Worm (Caenorhabditis elegans) whole organism, midembryonic: ENCODE data around the gene F13H10.9.

Experiments used
- T22C8.4 ChIP-seq: fragments of 200-800 bp; sonication (Bioruptor generic); IDR thresholded peaks from 2 replicates; pipeline ENCODE4 v1.3.6; 2022; ENCODE audit warnings: missing genetic modification characterization, missing compliant biosample characterization
- cog-1 ChIP-seq: sonication (generic microtip); optimal IDR thresholded peaks from 2 replicates; lab custom pipeline; 2016; ENCODE audit warnings: missing genetic modification characterization, missing compliant biosample characterization
- flt-1 ChIP-seq: fragments of 200-800 bp; sonication (Bioruptor generic); IDR thresholded peaks from 2 replicates; pipeline ENCODE4 v1.3.6; 2022; ENCODE audit warnings: missing genetic modification characterization, missing compliant biosample characterization
- klf-2 ChIP-seq: fragments of 200-800 bp; sonication (Bioruptor generic); conservative IDR thresholded peaks from 2 replicates; pipeline ENCODE4 v1.3.6; 2022; ENCODE audit warnings: missing genetic modification reagents, missing genetic modification characterization, missing compliant biosample characterization
- med-1 ChIP-seq: sonication (generic microtip); optimal IDR thresholded peaks from 2 replicates; lab custom pipeline; 2017; ENCODE audit warnings: missing genetic modification characterization, mild to moderate bottlenecking, missing compliant biosample characterization, antibody characterized with exemption, missing genetic modification reagents; ENCODE audit not compliant: insufficient read depth
- ref-1 ChIP-seq: fragments of 200-800 bp; sonication (Bioruptor generic); conservative IDR thresholded peaks from 2 replicates; pipeline ENCODE4 v1.3.6; 2022; ENCODE audit warnings: missing genetic modification reagents, missing genetic modification characterization, missing compliant biosample characterization
- tab-1 ChIP-seq: fragments of 200-800 bp; sonication (Bioruptor generic); IDR thresholded peaks from 2 replicates; pipeline ENCODE4 v1.3.6; 2022; ENCODE audit warnings: missing genetic modification characterization, missing compliant biosample characterization
- ztf-23 ChIP-seq: fragments of 200-800 bp; sonication (Bioruptor generic); IDR thresholded peaks from 2 replicates; pipeline ENCODE4 v1.3.6; 2022; ENCODE audit warnings: missing genetic modification reagents, missing genetic modification characterization, missing compliant biosample characterization
- ztf-29 ChIP-seq: fragments of 200-800 bp; sonication (Bioruptor generic); IDR thresholded peaks from 2 replicates; pipeline ENCODE4 v1.3.6; 2022; ENCODE audit warnings: missing genetic modification reagents, missing genetic modification characterization, missing compliant biosample characterization

Gene F13H10.9

ce11 chrIV:11006383-11006782, 4.7 kb downstream of the F13H10.9 start:
- TF ChIP-seq klf-2 (GFP tag; lab: Robert Waterston, UW): no peak
- TF ChIP-seq cog-1 (tag; lab: Kevin White, UChicago): no peak
- TF ChIP-seq med-1: no peak
- no peak for TF ChIP-seq tab-1
- TF ChIP-seq T22C8.4 (GFP tag; lab: Robert Waterston, UW): no peak
- no peak for TF ChIP-seq ref-1 (GFP tag; lab: Robert Waterston, UW)
- TF ChIP-seq ztf-23 (GFP tag; lab: Robert Waterston, UW): no peak

DNA sequence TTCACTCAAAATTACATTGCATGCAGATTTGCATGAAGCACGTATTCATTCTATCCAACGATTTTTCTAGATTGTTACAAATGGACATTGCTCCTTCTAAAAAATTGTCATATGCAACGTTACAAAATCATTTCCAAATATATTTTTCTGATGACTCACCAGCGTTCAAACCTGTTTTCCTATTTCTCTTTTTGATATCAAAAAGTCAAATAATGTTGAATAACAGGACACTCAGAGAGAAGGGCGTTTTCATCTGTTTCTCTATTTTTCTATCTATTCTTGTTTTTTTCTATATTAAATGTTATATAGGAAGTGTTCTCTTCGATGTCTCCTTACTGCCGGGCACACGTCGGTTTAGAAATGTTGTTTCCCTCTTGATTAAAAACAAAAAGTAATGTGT, 5.2 kb downstream of the F13H10.9 start:
- TF ChIP-seq tab-1: no peak
- no peak for TF ChIP-seq klf-2 (GFP tag; lab: Robert Waterston, UW)
- TF ChIP-seq ztf-23 (GFP tag; lab: Robert Waterston, UW): no peak
- TF ChIP-seq cog-1 (tag; lab: Kevin White, UChicago): no peak
- TF ChIP-seq ztf-29 (GFP tag; lab: Robert Waterston, UW): no peak
- TF ChIP-seq flt-1 (GFP tag; lab: Robert Waterston, UW): no peak
- TF ChIP-seq ref-1 (GFP tag; lab: Robert Waterston, UW): no peak
- no peak for TF ChIP-seq T22C8.4 (GFP tag; lab: Robert Waterston, UW)
- no peak for TF ChIP-seq med-1

DNA sequence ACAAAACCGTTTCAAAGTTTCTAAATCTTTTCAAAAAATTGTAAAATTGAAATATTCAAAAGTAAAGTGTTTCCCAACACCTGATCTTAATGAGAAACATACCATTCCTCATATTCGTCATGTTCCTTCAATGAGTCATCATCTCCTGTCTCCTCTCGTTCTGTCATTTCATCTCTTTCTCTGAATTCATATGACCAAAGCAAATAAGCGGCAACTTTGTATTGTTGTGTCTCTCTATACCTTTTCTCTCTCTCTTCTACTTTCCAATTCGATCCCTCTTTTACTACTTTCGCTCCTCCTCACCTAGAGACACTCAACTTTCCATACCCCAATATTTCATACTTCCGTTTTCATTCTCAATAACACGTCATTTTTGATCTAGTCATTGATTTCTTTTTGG, 6.5 kb downstream of the F13H10.9 start:
- TF ChIP-seq ztf-29 (GFP tag; lab: Robert Waterston, UW) (no peak), med-1 (no peak), klf-2 (GFP tag; lab: Robert Waterston, UW) (no peak), tab-1 (no peak), T22C8.4 (GFP tag; lab: Robert Waterston, UW) (no peak), flt-1 (GFP tag; lab: Robert Waterston, UW) (no peak), ref-1 (GFP tag; lab: Robert Waterston, UW) (no peak), cog-1 (tag; lab: Kevin White, UChicago) (no peak)

DNA sequence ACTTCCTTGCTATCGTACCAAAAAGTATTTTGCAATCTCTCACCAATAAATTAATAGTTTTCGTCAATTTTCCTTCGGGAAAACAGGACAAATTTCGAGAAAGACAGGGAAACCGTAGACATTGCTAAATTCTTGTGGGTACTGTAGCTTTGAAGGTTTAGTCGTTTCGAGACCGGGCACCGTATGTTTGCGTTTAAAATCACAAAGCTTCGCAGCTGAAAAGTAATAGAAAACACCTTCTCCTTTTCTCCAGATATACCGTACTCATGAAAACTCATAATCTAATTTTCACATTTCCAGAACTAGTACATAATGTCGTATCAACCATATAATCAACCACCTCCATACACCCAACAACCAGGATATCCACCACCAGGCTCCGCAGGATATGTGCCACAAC, 7.3 kb downstream of the F13H10.9 start, which contains the start of gene F13H10.6:
Gene F13H10.6, plus strand, starts transcription at position 301 of the 400 bp plus-strand sequence.
- no peak for TF ChIP-seq med-1
- no peak for TF ChIP-seq cog-1 (tag; lab: Kevin White, UChicago)
- TF ChIP-seq T22C8.4 (GFP tag; lab: Robert Waterston, UW): no peak
- TF ChIP-seq ztf-29 (GFP tag; lab: Robert Waterston, UW): no peak
- no peak for TF ChIP-seq ref-1 (GFP tag; lab: Robert Waterston, UW)
- no peak for TF ChIP-seq klf-2 (GFP tag; lab: Robert Waterston, UW)
- no peak for TF ChIP-seq ztf-23 (GFP tag; lab: Robert Waterston, UW)
- TF ChIP-seq flt-1 (GFP tag; lab: Robert Waterston, UW): no peak
- TF ChIP-seq tab-1: no peak

DNA sequence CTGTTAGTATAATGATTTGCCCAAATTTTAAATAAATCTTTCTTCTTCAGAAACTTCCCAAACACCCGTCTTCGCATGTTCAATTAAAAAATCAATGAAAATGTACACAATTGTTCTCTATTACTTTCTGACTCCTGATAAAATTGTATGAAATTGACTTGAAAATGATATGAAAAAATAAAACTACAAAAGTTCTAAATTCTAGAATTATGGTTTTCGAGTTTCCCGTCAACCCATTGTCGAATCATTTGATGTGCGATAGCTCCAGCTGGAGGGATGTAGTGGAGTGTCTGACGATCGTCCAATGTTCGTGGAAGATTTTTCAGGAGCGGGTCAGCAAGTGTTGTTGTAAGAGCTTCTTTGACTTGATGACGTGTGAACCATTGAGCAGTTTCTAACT, 8.2 kb downstream of the F13H10.9 start:
- TF ChIP-seq ztf-23 (GFP tag; lab: Robert Waterston, UW) (no peak), klf-2 (GFP tag; lab: Robert Waterston, UW) (no peak), T22C8.4 (GFP tag; lab: Robert Waterston, UW) (no peak), tab-1 (no peak), med-1 (no peak), cog-1 (tag; lab: Kevin White, UChicago) (no peak)

DNA sequence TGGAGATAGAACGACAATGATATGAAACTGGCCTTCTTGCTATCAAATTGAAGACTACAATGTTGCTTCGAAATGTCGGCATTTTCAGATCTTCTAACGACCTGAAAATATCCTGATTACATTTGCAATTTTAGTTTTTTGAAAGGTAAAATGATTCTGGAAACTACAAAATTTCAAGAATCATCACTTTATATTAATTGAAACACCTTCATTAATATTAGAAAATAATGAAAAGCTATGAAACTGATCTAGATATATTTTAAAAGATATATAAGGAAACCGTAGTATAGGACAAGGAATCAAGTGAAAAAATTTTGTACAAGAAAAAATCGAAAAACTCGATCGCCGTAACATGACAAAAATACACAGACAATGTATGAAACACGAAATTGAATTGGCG, 10.2 kb downstream of the F13H10.9 start, which contains the start of gene ndx-9:
Gene ndx-9, minus strand, starts transcription at position 101 of the 400 bp plus-strand sequence.
- TF ChIP-seq T22C8.4 (GFP tag; lab: Robert Waterston, UW): no peak
- TF ChIP-seq ztf-23 (GFP tag; lab: Robert Waterston, UW): no peak
- TF ChIP-seq flt-1 (GFP tag; lab: Robert Waterston, UW): no peak
- no peak for TF ChIP-seq tab-1
- no peak for TF ChIP-seq ref-1 (GFP tag; lab: Robert Waterston, UW)
- no peak for TF ChIP-seq cog-1 (tag; lab: Kevin White, UChicago)
- no peak for TF ChIP-seq med-1

DNA sequence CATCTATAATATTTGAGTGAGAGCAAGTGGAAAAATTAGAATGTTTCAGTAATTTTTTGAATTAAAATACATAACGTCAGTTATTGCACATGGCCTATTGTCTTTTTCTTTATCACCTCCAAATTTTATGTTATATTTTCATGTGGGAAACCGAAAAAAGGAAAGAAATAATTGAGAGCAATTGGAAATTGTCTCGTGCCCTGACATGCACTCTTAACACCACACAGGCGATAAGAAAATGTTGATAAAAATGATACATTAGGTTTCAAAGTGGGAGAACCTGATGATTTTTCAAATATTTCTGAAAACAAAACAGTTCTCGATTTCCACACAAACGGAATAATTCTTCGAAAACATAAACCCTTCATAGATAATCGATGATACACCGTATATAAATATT, 14.2 kb downstream of the F13H10.9 start, which contains the start of gene F13H10.3:
Gene F13H10.3, minus strand, starts transcription at position 73 of the 400 bp plus-strand sequence.
- TF ChIP-seq ref-1 (GFP tag; lab: Robert Waterston, UW) (no peak), ztf-23 (GFP tag; lab: Robert Waterston, UW) (no peak), klf-2 (GFP tag; lab: Robert Waterston, UW) (no peak), tab-1 (no peak), med-1 (no peak), ztf-29 (GFP tag; lab: Robert Waterston, UW) (no peak), flt-1 (GFP tag; lab: Robert Waterston, UW) (no peak), cog-1 (tag; lab: Kevin White, UChicago) (no peak), T22C8.4 (GFP tag; lab: Robert Waterston, UW) (no peak)

DNA sequence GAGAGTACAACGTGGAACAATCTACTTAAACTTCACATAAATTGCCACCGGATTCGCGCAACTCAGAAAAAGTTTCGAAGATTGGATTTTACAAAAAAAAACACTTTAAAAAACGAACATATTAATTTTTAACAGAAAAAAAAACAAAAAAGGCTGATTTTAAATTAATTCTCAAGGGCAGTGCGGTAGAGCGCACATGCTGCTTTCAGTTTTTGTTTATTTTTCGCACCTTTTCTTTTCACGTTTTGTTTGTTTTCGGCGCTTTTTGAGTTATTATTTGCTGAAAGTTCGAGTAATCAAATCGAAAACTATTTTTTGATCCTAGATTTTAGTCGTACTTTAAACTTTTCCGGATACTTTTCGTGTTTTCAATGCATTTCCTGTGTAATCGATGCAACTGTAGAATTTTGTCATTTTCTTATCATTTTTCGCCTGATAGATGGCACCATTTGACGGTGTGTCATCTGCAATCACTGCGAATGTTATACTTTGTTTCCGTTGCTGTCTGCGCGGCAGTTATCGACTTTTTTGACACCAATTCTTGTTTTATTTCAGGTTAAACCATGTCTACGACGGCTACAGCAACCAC, 18.3 kb downstream of the F13H10.9 start, which contains the start of gene F13H10.8:
Gene F13H10.8, plus strand, starts transcription at position 556 of the 589 bp plus-strand sequence.
- TF ChIP-seq ref-1 (GFP tag; lab: Robert Waterston, UW) (no peak), T22C8.4 (GFP tag; lab: Robert Waterston, UW) (no peak), tab-1 (no peak), ztf-29 (GFP tag; lab: Robert Waterston, UW) (no peak), flt-1 (GFP tag; lab: Robert Waterston, UW) (no peak), ztf-23 (GFP tag; lab: Robert Waterston, UW) (no peak), klf-2 (GFP tag; lab: Robert Waterston, UW) (no peak), cog-1 (tag; lab: Kevin White, UChicago) (no peak), med-1 (no peak)

DNA sequence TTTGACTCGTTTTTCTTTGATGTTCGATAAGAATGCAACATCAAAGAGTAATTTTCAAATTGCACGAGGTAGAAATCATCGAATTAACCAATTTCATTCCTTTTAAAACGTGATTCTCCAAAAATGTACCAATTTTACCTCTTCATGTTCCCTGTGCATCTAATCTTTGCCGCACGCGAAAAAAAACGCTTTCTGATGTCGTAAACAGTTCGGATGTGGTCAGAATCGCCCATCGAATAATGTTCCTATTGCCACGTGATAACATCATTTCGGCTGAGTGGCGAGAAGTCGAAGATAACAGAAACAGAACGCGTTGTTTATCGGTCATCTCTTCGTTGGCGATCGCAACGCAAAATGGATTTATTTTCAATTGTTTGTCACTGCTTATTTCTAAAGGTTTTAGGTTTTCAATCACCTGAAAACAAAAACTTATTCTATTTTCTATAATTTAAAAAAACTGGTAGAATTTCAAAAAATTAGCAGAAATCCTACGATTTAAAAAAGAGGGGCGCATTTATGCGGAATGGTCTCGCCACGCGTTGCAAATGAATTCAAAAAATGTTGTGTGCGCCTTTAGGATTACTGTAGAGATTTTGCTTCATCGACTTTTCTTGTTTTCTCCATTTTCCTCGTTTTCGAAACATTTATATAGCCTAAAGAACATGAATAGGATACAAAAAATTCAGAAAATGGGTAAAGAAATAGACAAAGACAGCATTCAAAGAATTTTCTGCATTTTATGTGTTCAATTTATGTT, 20.0 kb downstream of the F13H10.9 start, which contains the start of gene mogs-1:
Gene mogs-1, minus strand, starts transcription at position 417 of the 757 bp plus-strand sequence.
- TF ChIP-seq tab-1 (no peak), T22C8.4 (GFP tag; lab: Robert Waterston, UW) (no peak), ztf-29 (GFP tag; lab: Robert Waterston, UW) (no peak), cog-1 (tag; lab: Kevin White, UChicago) (no peak), klf-2 (GFP tag; lab: Robert Waterston, UW) (no peak), ref-1 (GFP tag; lab: Robert Waterston, UW) (no peak), ztf-23 (GFP tag; lab: Robert Waterston, UW) (no peak), flt-1 (GFP tag; lab: Robert Waterston, UW) (no peak), med-1 (no peak)
